Worm (Caenorhabditis elegans): Measurements from ENCODE around the gene B0035.22.

DNA sequence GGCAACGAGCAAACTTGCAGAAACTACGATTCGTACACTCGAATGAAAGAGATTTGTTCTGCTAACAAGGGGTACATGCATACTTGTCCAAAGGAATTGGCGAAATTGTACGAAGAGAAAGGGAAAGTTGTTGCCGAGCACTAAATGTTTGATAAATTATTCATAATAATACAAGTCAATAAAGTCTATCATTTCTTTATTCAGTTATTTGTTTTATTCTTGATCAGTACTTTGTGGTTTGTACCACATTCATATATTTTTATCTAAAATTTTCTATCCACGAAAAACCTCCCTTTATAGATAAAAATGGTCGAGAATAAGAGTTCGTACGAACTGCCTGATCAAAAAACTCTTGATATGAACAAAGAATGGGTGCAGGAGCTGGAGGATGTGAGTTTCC, 5.5 kb downstream of the B0035.22 start, which contains the start of gene edg-1:
- TF ChIP-seq Y53G8AR.9 (GFP tag; conservative IDR thresholded peaks at IDR 0.05) (no peak), hmg-1.2 (GFP tag; IDR thresholded peaks at IDR 0.05) (no peak), attf-6 (GFP tag; IDR thresholded peaks at IDR 0.05) (no peak; the same call in 1 of the 2 replicates), efl-1 (GFP tag; optimal IDR thresholded peaks at IDR 0.05) (no peak), snpc-4 (GFP tag; optimal IDR thresholded peaks at IDR 0.05) (no peak), snpc-4 (tag; optimal IDR thresholded peaks at IDR 0.05) (no peak)
